Fruit fly (Drosophila melanogaster): Measurements from ENCODE around the gene Sema1a.

Sema1a gene

DNA sequence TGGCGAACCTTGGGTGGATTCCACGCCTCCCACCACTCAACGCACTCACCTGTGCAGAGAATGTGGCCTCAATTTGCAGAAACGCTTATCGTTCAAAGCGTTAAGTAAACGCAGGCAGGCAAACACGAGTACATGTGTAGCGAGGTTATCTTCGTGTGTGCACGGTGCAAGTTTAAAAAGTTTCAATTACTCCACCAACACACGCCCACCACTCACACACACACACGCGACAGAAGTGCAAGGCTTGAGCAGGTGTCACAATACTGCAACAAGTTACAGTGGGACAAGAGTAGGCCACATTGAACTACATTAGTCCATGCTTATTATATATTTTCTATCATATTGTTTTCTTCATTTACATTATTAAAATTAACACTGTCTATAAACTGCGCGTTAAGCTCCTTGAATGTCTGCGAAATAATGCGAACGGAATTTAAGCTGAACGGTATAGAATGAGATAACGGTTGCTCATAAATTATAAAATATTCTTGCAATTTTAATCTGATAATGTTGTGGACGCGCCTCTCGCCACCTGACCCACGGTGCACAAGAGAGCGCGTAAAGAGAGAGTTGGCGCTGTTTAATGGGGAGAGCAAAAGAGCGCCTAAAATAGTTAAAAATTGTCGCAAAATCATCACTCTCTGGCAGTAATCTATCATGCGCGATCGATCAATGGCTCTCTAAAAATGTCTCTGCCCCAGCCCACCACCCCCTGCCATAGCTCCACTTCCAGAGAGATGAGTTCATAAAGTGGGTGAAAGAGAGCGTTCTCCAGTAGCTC is 7.2 kb upstream of the Sema1a start (continued):
- TF ChIP-seq CG9609 (GFP tag; optimal IDR thresholded peaks at IDR 0.05) (peak; percentile 72), CG11456 (GFP tag; IDR thresholded peaks at IDR 0.05) (peak; percentile 84), Ptx1 (GFP tag; IDR thresholded peaks at IDR 0.05) (peak; percentile 96), NfI (GFP tag; optimal IDR thresholded peaks at IDR 0.05) (peak; percentile 96), org-1 (GFP tag; optimal IDR thresholded peaks at IDR 0.05) (peak; percentile 93), YL-1 (GFP tag; optimal IDR thresholded peaks at IDR 0.05) (peak; percentile 80), HmgD (GFP tag; optimal IDR thresholded peaks at IDR 0.05) (no peak), CG4707 (GFP tag; optimal IDR thresholded peaks at IDR 0.05) (peak; percentile 97), shn (GFP tag; optimal IDR thresholded peaks at IDR 0.05) (peak; percentile 66), Hsf (GFP tag; optimal IDR thresholded peaks at IDR 0.05) (peak; percentile 90), zen2 (GFP tag; IDR thresholded peaks at IDR 0.05; ENCODE audit: partially characterized antibody) (no peak; the same call in 2 of the 3 replicates), Nf-YB (GFP tag; optimal IDR thresholded peaks at IDR 0.05) (peak; percentile 80), lmd (GFP tag; IDR thresholded peaks at IDR 0.05) (peak; percentile 95), ato (GFP tag; IDR thresholded peaks at IDR 0.05; ENCODE audit: partially characterized antibody) (no peak), Ets65A (GFP tag) (peak; percentile 98), CG3847 (GFP tag; IDR thresholded peaks at IDR 0.05) (peak; percentile 84), CG1647 (GFP tag; optimal IDR thresholded peaks at IDR 0.05) (peak; percentile 78), jumu (GFP tag; optimal IDR thresholded peaks at IDR 0.05) (peak; percentile 79), sd (tag; optimal IDR thresholded peaks at IDR 0.05) (peak; percentile 84), bigmax (GFP tag; optimal IDR thresholded peaks at IDR 0.05) (peak; percentile 48), Scr (GFP tag; IDR thresholded peaks at IDR 0.05; ENCODE audit: partially characterized antibody) (peak; percentile 41), Mes4 (GFP tag; optimal IDR thresholded peaks at IDR 0.05) (peak; percentile 77), CG1603 (tag; optimal IDR thresholded peaks at IDR 0.05) (peak; percentile 94), CG10543 (GFP tag; optimal IDR thresholded peaks at IDR 0.05) (peak; percentile 74), Nf-YC (tag; optimal IDR thresholded peaks at IDR 0.05) (peak; percentile 83), Mad (GFP tag; optimal IDR thresholded peaks at IDR 0.05) (peak; percentile 93), lbe (GFP tag; optimal IDR thresholded peaks at IDR 0.05) (peak; percentile 95), trem (tag; optimal IDR thresholded peaks at IDR 0.05) (peak; percentile 90), dmrt99B (tag; optimal IDR thresholded peaks at IDR 0.05) (peak; percentile 99), CG12659 (GFP tag; optimal IDR thresholded peaks at IDR 0.05) (peak; percentile 93), aop (GFP tag; IDR thresholded peaks at IDR 0.05) (peak; percentile 91), Adf1 (GFP tag; IDR thresholded peaks at IDR 0.05) (no peak; the same call in 1 of the 2 replicates), Fer2 (tag; optimal IDR thresholded peaks at IDR 0.05) (peak; percentile 87), chm (GFP tag; IDR thresholded peaks at IDR 0.05) (peak; percentile 88), disco-r (GFP tag; optimal IDR thresholded peaks at IDR 0.05) (peak; percentile 88), toy (GFP tag; IDR thresholded peaks at IDR 0.05) (0 out of 2 replicates have a peak, but pooled peaks have one; percentile 33), kni (GFP tag; optimal IDR thresholded peaks at IDR 0.05) (peak; percentile 97), CG11723 (GFP tag; optimal IDR thresholded peaks at IDR 0.05) (peak; percentile 87), CG10321 (GFP tag; IDR thresholded peaks at IDR 0.05) (peak; percentile 73), Xrp1 (GFP tag; IDR thresholded peaks at IDR 0.05) (peak; percentile 96), Doc3 (GFP tag; IDR thresholded peaks at IDR 0.05; ENCODE audit: partially characterized antibody) (peak; percentile 45; the same call in 1 of the 3 replicates), dysf (GFP tag; IDR thresholded peaks at IDR 0.05) (peak; percentile 95), gt (GFP tag; IDR thresholded peaks at IDR 0.05) (peak; percentile 88), gsb (GFP tag; IDR thresholded peaks at IDR 0.05) (peak; percentile 85), grn (GFP tag; optimal IDR thresholded peaks at IDR 0.05) (peak; percentile 95), slp2 (GFP tag; optimal IDR thresholded peaks at IDR 0.05) (peak; percentile 86), tx (GFP tag; optimal IDR thresholded peaks at IDR 0.05) (peak; percentile 74), bab2 (GFP tag; optimal IDR thresholded peaks at IDR 0.05) (peak; percentile 83), trh (GFP tag; optimal IDR thresholded peaks at IDR 0.05) (peak; percentile 89), Gsc (GFP tag; IDR thresholded peaks at IDR 0.05) (no peak)

All from whole organism, embryonic.